Fruit fly (Drosophila melanogaster) whole organism, prepupa: ENCODE results near the gene haf.

Experiments used
- Blimp-1 ChIP-seq: fragments of 200-800 bp; sonication (Bioruptor generic); optimal IDR thresholded peaks from 3 replicates; lab custom pipeline; 2017; ENCODE audit warnings: missing biosample characterization, missing genetic modification characterization, mild to moderate bottlenecking, moderate library complexity, missing genetic modification reagents
- CG10631 ChIP-seq: fragments of 200-800 bp; sonication (Bioruptor generic); optimal IDR thresholded peaks from 2 replicates; lab custom pipeline; 2016; ENCODE audit warnings: missing biosample characterization, missing genetic modification characterization
- CG11294 ChIP-seq: fragments of 200-800 bp; sonication (Bioruptor generic); IDR thresholded peaks from 2 replicates; pipeline ENCODE4 v1.3.6; 2022; ENCODE audit warnings: missing biosample characterization, missing genetic modification characterization
- CG11762 ChIP-seq: fragments of 200-800 bp; sonication (Bioruptor generic); optimal IDR thresholded peaks from 3 replicates; lab custom pipeline; 2016; ENCODE audit warnings: missing biosample characterization, missing genetic modification characterization; ENCODE audit not compliant: insufficient read depth
- CG11902 ChIP-seq: fragments of 200-800 bp; sonication (Bioruptor generic); optimal IDR thresholded peaks from 3 replicates; lab custom pipeline; 2016; ENCODE audit warnings: missing biosample characterization, missing genetic modification characterization
- CG15336 ChIP-seq: fragments of 200-800 bp; sonication (Bioruptor generic); IDR thresholded peaks from 2 replicates; pipeline ENCODE4 v1.3.6; 2022; ENCODE audit warnings: missing biosample characterization, missing genetic modification characterization
- CG1621 ChIP-seq: fragments of 200-800 bp; sonication (Bioruptor generic); optimal IDR thresholded peaks from 3 replicates; lab custom pipeline; 2018; ENCODE audit warnings: missing biosample characterization, mild to moderate bottlenecking, missing genetic modification characterization
- CG16779 ChIP-seq: fragments of 200-800 bp; sonication (Bioruptor generic); optimal IDR thresholded peaks from 3 replicates; lab custom pipeline; 2017; ENCODE audit warnings: missing biosample characterization, mild to moderate bottlenecking, missing genetic modification characterization
- CG31627 ChIP-seq: fragments of 200-800 bp; sonication (Bioruptor generic); optimal IDR thresholded peaks from 3 replicates; lab custom pipeline; 2016; ENCODE audit warnings: missing biosample characterization, missing genetic modification characterization
- CG32006 ChIP-seq: fragments of 200-800 bp; sonication (Bioruptor generic); optimal IDR thresholded peaks from 3 replicates; lab custom pipeline; 2017; ENCODE audit warnings: missing biosample characterization, mild to moderate bottlenecking, missing genetic modification characterization
- CG34406 ChIP-seq: fragments of 200-800 bp; sonication (Bioruptor generic); optimal IDR thresholded peaks from 3 replicates; lab custom pipeline; 2016; ENCODE audit warnings: missing biosample characterization, missing genetic modification characterization
- CG3919 ChIP-seq: fragments of 200-800 bp; sonication (Bioruptor generic); optimal IDR thresholded peaks from 3 replicates; lab custom pipeline; 2016; ENCODE audit warnings: missing biosample characterization, missing genetic modification characterization
- CG4318 ChIP-seq: fragments of 200-800 bp; sonication (Bioruptor generic); optimal IDR thresholded peaks from 3 replicates; lab custom pipeline; 2017; ENCODE audit warnings: missing biosample characterization, mild to moderate bottlenecking, missing genetic modification characterization
- CG6163 ChIP-seq: fragments of 200-800 bp; sonication (Bioruptor generic); IDR thresholded peaks from 3 replicates; pipeline ENCODE4 v1.3.6; 2022; ENCODE audit warnings: missing biosample characterization, missing genetic modification characterization
- CG6276 ChIP-seq: fragments of 200-800 bp; sonication (Bioruptor generic); optimal IDR thresholded peaks from 2 replicates; lab custom pipeline; 2017; ENCODE audit warnings: missing biosample characterization, mild to moderate bottlenecking, missing genetic modification characterization
- CG6792 ChIP-seq: fragments of 200-800 bp; sonication (Bioruptor generic); optimal IDR thresholded peaks from 3 replicates; lab custom pipeline; 2016; ENCODE audit warnings: missing biosample characterization, missing genetic modification characterization
- CG6808 ChIP-seq: fragments of 200-800 bp; sonication (Bioruptor generic); optimal IDR thresholded peaks from 3 replicates; lab custom pipeline; 2017; ENCODE audit warnings: missing biosample characterization, missing genetic modification characterization, mild to moderate bottlenecking, moderate library complexity, missing genetic modification reagents
- CG6854 ChIP-seq: fragments of 200-800 bp; sonication (Bioruptor generic); optimal IDR thresholded peaks from 2 replicates; lab custom pipeline; 2017; ENCODE audit warnings: missing biosample characterization, mild to moderate bottlenecking, missing genetic modification characterization
- CG7368 ChIP-seq: fragments of 200-800 bp; sonication (Bioruptor generic); optimal IDR thresholded peaks from 3 replicates; lab custom pipeline; 2016; ENCODE audit warnings: missing biosample characterization, missing genetic modification characterization
- CG8119 ChIP-seq: fragments of 200-800 bp; sonication (Bioruptor generic); IDR thresholded peaks from 3 replicates; pipeline ENCODE4 v1.3.6; 2022; ENCODE audit warnings: missing biosample characterization, missing genetic modification characterization
- CG8319 ChIP-seq: fragments of 200-800 bp; sonication (Bioruptor generic); optimal IDR thresholded peaks from 3 replicates; lab custom pipeline; 2016; ENCODE audit warnings: missing biosample characterization, missing genetic modification characterization
- CG8632 ChIP-seq: fragments of 200-800 bp; sonication (Bioruptor generic); optimal IDR thresholded peaks from 3 replicates; lab custom pipeline; 2016; ENCODE audit warnings: missing biosample characterization, missing genetic modification characterization
- Eip75B ChIP-seq: fragments of 200-800 bp; sonication (Bioruptor generic); optimal IDR thresholded peaks from 3 replicates; lab custom pipeline; 2016; ENCODE audit warnings: missing biosample characterization, missing genetic modification characterization
- Eip78C ChIP-seq: fragments of 200-800 bp; sonication (Bioruptor generic); peaks from one replicate; lab custom pipeline; 2016; ENCODE audit warnings: missing biosample characterization, missing genetic modification characterization
- Ets21C ChIP-seq: fragments of 200-800 bp; sonication (Bioruptor generic); optimal IDR thresholded peaks from 3 replicates; lab custom pipeline; 2016; ENCODE audit warnings: missing biosample characterization, missing genetic modification characterization
- Gug ChIP-seq: fragments of 200-800 bp; sonication (Bioruptor generic); IDR thresholded peaks from 2 replicates; pipeline ENCODE4 v1.3.6; 2022; ENCODE audit warnings: missing biosample characterization, missing genetic modification characterization
- Hr38 ChIP-seq: sonication (Bioruptor generic); optimal IDR thresholded peaks from 2 replicates; lab custom pipeline; 2016; ENCODE audit warnings: missing biosample characterization, missing genetic modification characterization
- Hr39 ChIP-seq: fragments of 200-800 bp; sonication (Bioruptor generic); optimal IDR thresholded peaks from 2 replicates; lab custom pipeline; 2016; ENCODE audit warnings: missing biosample characterization, missing genetic modification characterization
- Hr4 ChIP-seq: fragments of 200-800 bp; sonication (Bioruptor generic); optimal IDR thresholded peaks from 3 replicates; lab custom pipeline; 2016; ENCODE audit warnings: missing biosample characterization, missing genetic modification characterization
- Met ChIP-seq: fragments of 200-800 bp; sonication (Bioruptor generic); optimal IDR thresholded peaks from 3 replicates; lab custom pipeline; 2016; ENCODE audit warnings: missing biosample characterization, missing genetic modification characterization
- OdsH ChIP-seq: fragments of 200-800 bp; sonication (Bioruptor generic); optimal IDR thresholded peaks from 3 replicates; lab custom pipeline; 2016; ENCODE audit warnings: missing biosample characterization, missing genetic modification characterization
- Smox ChIP-seq: fragments of 200-800 bp; sonication (Bioruptor generic); optimal IDR thresholded peaks from 3 replicates; lab custom pipeline; 2016; ENCODE audit warnings: missing biosample characterization, missing genetic modification characterization
- Sox102F ChIP-seq: fragments of 200-800 bp; sonication (Bioruptor generic); optimal IDR thresholded peaks from 2 replicates; lab custom pipeline; 2016; ENCODE audit warnings: missing biosample characterization, mild to moderate bottlenecking, missing genetic modification characterization
- Sox14 ChIP-seq: fragments of 200-800 bp; sonication (Bioruptor generic); optimal IDR thresholded peaks from 3 replicates; lab custom pipeline; 2016; ENCODE audit warnings: missing biosample characterization, missing genetic modification characterization
- Sox15 ChIP-seq: fragments of 200-800 bp; sonication (Bioruptor generic); optimal IDR thresholded peaks from 3 replicates; lab custom pipeline; 2016; ENCODE audit warnings: missing biosample characterization, missing genetic modification characterization
- achi ChIP-seq: fragments of 200-800 bp; sonication (Bioruptor generic); optimal IDR thresholded peaks from 3 replicates; lab custom pipeline; 2016; ENCODE audit warnings: missing biosample characterization, missing genetic modification characterization
- acj6 ChIP-seq: fragments of 200-800 bp; sonication (Bioruptor generic); optimal IDR thresholded peaks from 3 replicates; lab custom pipeline; 2016; ENCODE audit warnings: missing biosample characterization, missing genetic modification characterization
- cyc ChIP-seq: fragments of 200-800 bp; sonication (Bioruptor generic); optimal IDR thresholded peaks from 3 replicates; lab custom pipeline; 2016; ENCODE audit warnings: missing biosample characterization, missing genetic modification characterization
- dsx ChIP-seq: fragments of 200-800 bp; optimal IDR thresholded peaks from 3 replicates; lab custom pipeline; 2019; ENCODE audit warnings: missing biosample characterization, mild to moderate bottlenecking, missing genetic modification characterization, moderate library complexity; ENCODE audit not compliant: poor library complexity, severe bottlenecking
- eg ChIP-seq: fragments of 200-800 bp; sonication (Bioruptor generic); IDR thresholded peaks from 3 replicates; pipeline ENCODE4 v1.3.6; 2022; ENCODE audit warnings: missing biosample characterization, missing genetic modification characterization
- esn ChIP-seq: fragments of 200-800 bp; sonication (Bioruptor generic); optimal IDR thresholded peaks from 2 replicates; lab custom pipeline; 2016; ENCODE audit warnings: missing biosample characterization, mild to moderate bottlenecking, missing genetic modification characterization, moderate library complexity
- fd85E ChIP-seq: fragments of 200-800 bp; sonication (Bioruptor generic); optimal IDR thresholded peaks from 3 replicates; lab custom pipeline; 2016; ENCODE audit warnings: missing biosample characterization, missing genetic modification characterization
- fkh ChIP-seq: fragments of 200-800 bp; sonication (Bioruptor generic); optimal IDR thresholded peaks from 3 replicates; lab custom pipeline; 2017; ENCODE audit warnings: missing biosample characterization, mild to moderate bottlenecking, missing genetic modification characterization, moderate library complexity
- lz ChIP-seq: fragments of 200-800 bp; sonication (Bioruptor generic); optimal IDR thresholded peaks from 3 replicates; lab custom pipeline; 2016; ENCODE audit warnings: missing biosample characterization, missing genetic modification characterization
- pdm3 ChIP-seq: fragments of 200-800 bp; sonication (Bioruptor generic); optimal IDR thresholded peaks from 3 replicates; lab custom pipeline; 2016; ENCODE audit warnings: missing biosample characterization, missing genetic modification characterization
- spab ChIP-seq: fragments of 200-800 bp; sonication (Bioruptor generic); optimal IDR thresholded peaks from 2 replicates; lab custom pipeline; 2017; ENCODE audit warnings: missing biosample characterization, mild to moderate bottlenecking, missing genetic modification characterization, missing genetic modification reagents
- svp ChIP-seq: fragments of 200-800 bp; sonication (Bioruptor generic); peaks from one replicate; lab custom pipeline; 2016; ENCODE audit warnings: missing biosample characterization, missing genetic modification characterization
- topi ChIP-seq: fragments of 200-800 bp; sonication (Bioruptor generic); optimal IDR thresholded peaks from 3 replicates; lab custom pipeline; 2016; ENCODE audit warnings: missing biosample characterization, missing genetic modification characterization

Gene haf

dm6 chr2L:1559811-1560501, 5.0 kb downstream of the haf start:
- TF ChIP-seq Met (GFP tag; lab: Kevin White, UChicago) (no peak), dsx (GFP tag; lab: Kevin White, UChicago) (no peak), eg (GFP tag; lab: Robert Waterston, UW) (no peak), fkh (peak; percentile 49), Eip78C (GFP tag; lab: Kevin White, UChicago) (peak; percentile 73), CG3919 (GFP tag; lab: Kevin White, UChicago) (peak; percentile 14), CG8119 (no peak), CG32006 (GFP tag; lab: Kevin White, UChicago) (peak; percentile 31), CG4318 (GFP tag; lab: Kevin White, UChicago) (no peak)

DNA sequence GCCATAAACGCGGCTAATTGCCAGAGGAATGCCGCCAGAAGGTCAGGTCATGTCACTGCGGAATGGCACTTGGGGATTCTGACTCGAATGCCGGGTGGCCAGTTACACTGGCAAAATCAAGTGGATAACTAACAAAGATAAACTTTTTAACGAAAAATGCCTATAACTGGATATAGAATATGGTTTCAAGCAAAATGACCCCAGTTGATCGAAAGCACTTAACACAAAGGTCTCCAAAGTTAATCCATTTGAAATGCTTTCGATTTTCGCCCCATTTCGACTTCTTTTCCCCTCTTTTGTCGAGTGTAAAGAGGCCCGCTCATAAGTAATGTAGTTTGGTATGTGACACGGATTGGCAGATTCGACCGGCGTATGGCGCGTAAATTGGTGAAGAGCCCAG, 13.7 kb downstream of the haf start:
- peak; percentile 58 for TF ChIP-seq CG34406 (GFP tag; lab: Kevin White, UChicago)
- TF ChIP-seq CG6854 = no peak
- TF ChIP-seq Gug = no peak
- TF ChIP-seq Sox102F (GFP tag; lab: Kevin White, UChicago) = peak; percentile 54
- TF ChIP-seq eg (GFP tag; lab: Robert Waterston, UW) = peak; percentile 55; the same call in 1 of the 3 replicates
- TF ChIP-seq OdsH (GFP tag; lab: Kevin White, UChicago) = peak; percentile 45
- peak; percentile 49; the same call in 1 of the 3 replicates for TF ChIP-seq CG6163 (GFP tag; lab: Robert Waterston, UW)
- TF ChIP-seq spab (GFP tag; lab: Kevin White, UChicago) = no peak
- TF ChIP-seq achi = peak; percentile 38
- peak; percentile 85 for TF ChIP-seq svp (GFP tag; lab: Kevin White, UChicago)
- peak; percentile 49 for TF ChIP-seq Smox (GFP tag; lab: Kevin White, UChicago)
- TF ChIP-seq CG15336 (GFP tag; lab: Robert Waterston, UW) = peak; percentile 30; the same call in 1 of the 2 replicates
- TF ChIP-seq CG8319 (GFP tag; lab: Kevin White, UChicago) = peak; percentile 20
- TF ChIP-seq acj6 (GFP tag; lab: Kevin White, UChicago) = peak; percentile 46
- peak; percentile 44 for TF ChIP-seq lz
- peak; percentile 7 for TF ChIP-seq CG10631 (GFP tag; lab: Kevin White, UChicago)
- peak; percentile 56 for TF ChIP-seq topi (GFP tag; lab: Kevin White, UChicago)
- peak; percentile 50 for TF ChIP-seq CG3919 (GFP tag; lab: Kevin White, UChicago)
- peak; percentile 49 for TF ChIP-seq Eip75B
- peak; percentile 14 for TF ChIP-seq Hr4
- peak; percentile 34 for TF ChIP-seq Blimp-1
- peak; percentile 44 for TF ChIP-seq CG31627 (GFP tag; lab: Kevin White, UChicago)
- TF ChIP-seq pdm3 (GFP tag; lab: Kevin White, UChicago) = peak; percentile 27
- 0 out of 2 replicates have a peak, but pooled peaks have one; percentile 18 for TF ChIP-seq CG11294 (GFP tag; lab: Robert Waterston, UW)
- TF ChIP-seq fkh = no peak
- TF ChIP-seq CG1621 = no peak
- no peak for TF ChIP-seq CG8119
- TF ChIP-seq CG32006 (GFP tag; lab: Kevin White, UChicago) = peak; percentile 48
- TF ChIP-seq CG11762 = no peak
- TF ChIP-seq Sox14 (GFP tag; lab: Kevin White, UChicago) = peak; percentile 31
- peak; percentile 64 for TF ChIP-seq Met (GFP tag; lab: Kevin White, UChicago)
- peak; percentile 18 for TF ChIP-seq CG8632
- TF ChIP-seq cyc (GFP tag; lab: Kevin White, UChicago) = peak; percentile 44
- no peak for TF ChIP-seq CG4318 (GFP tag; lab: Kevin White, UChicago)
- peak; percentile 27 for TF ChIP-seq CG7368 (GFP tag; lab: Kevin White, UChicago)
- TF ChIP-seq esn (GFP tag; lab: Kevin White, UChicago) = peak; percentile 51
- TF ChIP-seq CG6276 (GFP tag; lab: Kevin White, UChicago) = peak; percentile 13
- TF ChIP-seq CG11902 = peak; percentile 18
- peak; percentile 82 for TF ChIP-seq Eip78C (GFP tag; lab: Kevin White, UChicago)
- TF ChIP-seq fd85E (GFP tag; lab: Kevin White, UChicago) = peak; percentile 15
- TF ChIP-seq Sox15 = peak; percentile 22
- peak; percentile 24 for TF ChIP-seq Ets21C (GFP tag; lab: Kevin White, UChicago)
- peak; percentile 54 for TF ChIP-seq Hr39
- no peak for TF ChIP-seq CG16779 (tag; lab: Kevin White, UChicago)
- TF ChIP-seq CG6808 (GFP tag; lab: Kevin White, UChicago) = no peak
- peak; percentile 54 for TF ChIP-seq CG6792 (GFP tag; lab: Kevin White, UChicago)
- TF ChIP-seq Hr38 = no peak
